Fruit fly (Drosophila melanogaster) whole organism, embryonic: Measurements from ENCODE around the gene CG43293.

Source experiments
- B-H1 ChIP-seq: fragments of 200-800 bp; sonication (Bioruptor generic); IDR thresholded peaks from 3 replicates; pipeline ENCODE4 v1.3.6; 2022; ENCODE audit warnings: missing biosample characterization, missing genetic modification characterization
- BtbVII ChIP-seq: fragments of 200-800 bp; sonication (Bioruptor generic); optimal IDR thresholded peaks from 3 replicates; lab custom pipeline; 2017; ENCODE audit warnings: missing biosample characterization, mild to moderate bottlenecking, missing genetic modification characterization
- CG10543 ChIP-seq: fragments of 200-800 bp; sonication (Bioruptor generic); optimal IDR thresholded peaks from 3 replicates; lab custom pipeline; 2017; ENCODE audit warnings: missing biosample characterization, mild to moderate bottlenecking, missing genetic modification characterization, moderate library complexity
- CG10565 ChIP-seq: fragments of 200-800 bp; sonication (Bioruptor generic); optimal IDR thresholded peaks from 3 replicates; lab custom pipeline; 2016; ENCODE audit warnings: missing biosample characterization, mild to moderate bottlenecking, missing genetic modification characterization
- CG12071 ChIP-seq: fragments of 200-800 bp; sonication (Bioruptor generic); optimal IDR thresholded peaks from 3 replicates; lab custom pipeline; 2018; ENCODE audit warnings: missing biosample characterization, mild to moderate bottlenecking, missing genetic modification characterization
- CG1233 ChIP-seq: fragments of 200-800 bp; sonication (Bioruptor generic); optimal IDR thresholded peaks from 4 replicates; lab custom pipeline; 2018; ENCODE audit warnings: missing biosample characterization, mild to moderate bottlenecking, missing genetic modification characterization
- CG12769 ChIP-seq: fragments of 200-800 bp; sonication (Bioruptor generic); optimal IDR thresholded peaks from 2 replicates; lab custom pipeline; 2019; ENCODE audit warnings: missing biosample characterization, mild to moderate bottlenecking, missing genetic modification characterization, moderate library complexity
- CG13624 ChIP-seq: fragments of 200-800 bp; sonication (Bioruptor generic); optimal IDR thresholded peaks from 2 replicates; lab custom pipeline; 2016; ENCODE audit warnings: missing biosample characterization, missing genetic modification characterization
- CG14860 ChIP-seq: fragments of 200-800 bp; sonication (Bioruptor generic); IDR thresholded peaks from 3 replicates; pipeline ENCODE4 v1.3.6; 2022; ENCODE audit warnings: missing biosample characterization, missing genetic modification characterization; ENCODE audit not compliant: partially characterized antibody
- CG17361 ChIP-seq: fragments of 200-800 bp; sonication (Bioruptor generic); IDR thresholded peaks from 3 replicates; pipeline ENCODE4 v1.3.6; 2022; ENCODE audit warnings: missing biosample characterization, missing genetic modification characterization
- CG1792 ChIP-seq: fragments of 200-800 bp; sonication (Bioruptor generic); optimal IDR thresholded peaks from 2 replicates; lab custom pipeline; 2016; ENCODE audit warnings: missing biosample characterization, missing genetic modification characterization
- CG18619 ChIP-seq: fragments of 200-800 bp; sonication (Bioruptor generic); optimal IDR thresholded peaks from 3 replicates; lab custom pipeline; 2017; ENCODE audit warnings: missing biosample characterization, mild to moderate bottlenecking, missing genetic modification characterization
- CG31441 ChIP-seq: fragments of 200-800 bp; sonication (Bioruptor generic); IDR thresholded peaks from 2 replicates; pipeline ENCODE4 v1.3.6; 2022; ENCODE audit warnings: missing biosample characterization, missing genetic modification characterization
- CG33557 ChIP-seq: fragments of 200-800 bp; sonication (Bioruptor generic); optimal IDR thresholded peaks from 2 replicates; lab custom pipeline; 2019; ENCODE audit warnings: missing biosample characterization, mild to moderate bottlenecking, missing genetic modification characterization, moderate library complexity
- CG4328 ChIP-seq: fragments of 200-800 bp; sonication (Bioruptor generic); optimal IDR thresholded peaks from 3 replicates; lab custom pipeline; 2017; ENCODE audit warnings: missing biosample characterization, missing genetic modification reagents, missing genetic modification characterization
- CG4617 ChIP-seq: fragments of 200-800 bp; sonication (Bioruptor generic); optimal IDR thresholded peaks from 3 replicates; lab custom pipeline; 2016; ENCODE audit warnings: missing biosample characterization, missing genetic modification characterization, borderline replicate concordance
- CG4707 ChIP-seq: fragments of 200-800 bp; sonication (Bioruptor generic); optimal IDR thresholded peaks from 2 replicates; lab custom pipeline; 2018; ENCODE audit warnings: missing biosample characterization, mild to moderate bottlenecking, missing genetic modification characterization, moderate library complexity
- CG4820 ChIP-seq: fragments of 200-800 bp; sonication (Bioruptor generic); optimal IDR thresholded peaks from 3 replicates; lab custom pipeline; 2016; ENCODE audit warnings: missing biosample characterization, missing genetic modification characterization
- CG5245 ChIP-seq: fragments of 200-800 bp; sonication (Bioruptor generic); optimal IDR thresholded peaks from 3 replicates; lab custom pipeline; 2016; ENCODE audit warnings: missing biosample characterization, missing genetic modification characterization
- CG6272 ChIP-seq: fragments of 200-800 bp; sonication (Bioruptor generic); IDR thresholded peaks from 2 replicates; pipeline ENCODE4 v1.3.6; 2022; ENCODE audit warnings: missing biosample characterization, missing genetic modification characterization
- CG6765 ChIP-seq: fragments of 200-800 bp; sonication (Bioruptor generic); optimal IDR thresholded peaks from 3 replicates; lab custom pipeline; 2017; ENCODE audit warnings: missing biosample characterization, mild to moderate bottlenecking, missing genetic modification characterization
- CG7839 ChIP-seq: fragments of 200-800 bp; sonication (Bioruptor generic); optimal IDR thresholded peaks from 3 replicates; lab custom pipeline; 2018; ENCODE audit warnings: missing biosample characterization, mild to moderate bottlenecking, missing genetic modification characterization, moderate library complexity
- CG7987 ChIP-seq: fragments of 200-800 bp; sonication (Bioruptor generic); optimal IDR thresholded peaks from 2 replicates; lab custom pipeline; 2018; ENCODE audit warnings: missing biosample characterization, mild to moderate bottlenecking, missing genetic modification characterization, moderate library complexity
- HLH3B ChIP-seq: fragments of 200-800 bp; sonication (Bioruptor generic); IDR thresholded peaks from 2 replicates; pipeline ENCODE4 v1.3.6; 2022; ENCODE audit warnings: missing biosample characterization, missing genetic modification characterization
- Hr39 ChIP-seq: fragments of >200 bp; optimal IDR thresholded peaks from 2 replicates; lab custom pipeline; 2017
- Lhr ChIP-seq: fragments of 200-800 bp; sonication (Bioruptor generic); optimal IDR thresholded peaks from 3 replicates; lab custom pipeline; 2017; ENCODE audit warnings: mild to moderate bottlenecking, missing biosample characterization, missing genetic modification reagents, missing genetic modification characterization
- NK7.1 ChIP-seq: fragments of 200-800 bp; sonication (Bioruptor generic); optimal IDR thresholded peaks from 3 replicates; lab custom pipeline; 2016; ENCODE audit warnings: missing biosample characterization, missing genetic modification characterization
- Nf-YA ChIP-seq: fragments of 200-800 bp; sonication (Bioruptor generic); IDR thresholded peaks from 2 replicates; pipeline ENCODE4 v1.3.6; 2022; ENCODE audit warnings: missing biosample characterization, missing genetic modification characterization
- Sox100B ChIP-seq: fragments of 200-800 bp; sonication (Bioruptor generic); optimal IDR thresholded peaks from 3 replicates; lab custom pipeline; 2018; ENCODE audit warnings: missing biosample characterization, mild to moderate bottlenecking, missing genetic modification characterization
- Sry-β ChIP-seq: fragments of 200-800 bp; sonication (Bioruptor generic); optimal IDR thresholded peaks from 2 replicates; lab custom pipeline; 2018; ENCODE audit warnings: missing biosample characterization, mild to moderate bottlenecking, missing genetic modification characterization, moderate library complexity
- Sry-δ ChIP-seq: fragments of 200-800 bp; sonication (Bioruptor generic); optimal IDR thresholded peaks from 2 replicates; lab custom pipeline; 2016; ENCODE audit warnings: missing biosample characterization, missing genetic modification characterization
- Trl ChIP-seq, 3 experiments: fragments of >200 bp in 2 of 3; fragments of 200-800 bp in 1 of 3; sonication (Bioruptor generic) in 1 of 3; optimal IDR thresholded peaks; 2 replicates in 1 of 3; 3 replicates in 2 of 3; lab custom pipeline; 2016 to 2017; ENCODE audit warnings: missing biosample characterization in 1 of 3, missing genetic modification characterization in 1 of 3
- ab ChIP-seq: fragments of 200-800 bp; sonication (Bioruptor generic); optimal IDR thresholded peaks from 2 replicates; lab custom pipeline; 2016; ENCODE audit warnings: missing biosample characterization, missing genetic modification characterization
- ash1 ChIP-seq: fragments of 200-800 bp; sonication (Bioruptor generic); optimal IDR thresholded peaks from 2 replicates; lab custom pipeline; 2018; ENCODE audit warnings: missing biosample characterization, mild to moderate bottlenecking, missing genetic modification characterization
- az2 ChIP-seq: fragments of 200-800 bp; sonication (Bioruptor generic); optimal IDR thresholded peaks from 3 replicates; lab custom pipeline; 2016; ENCODE audit warnings: missing biosample characterization, missing genetic modification characterization
- bbx ChIP-seq: fragments of 200-800 bp; sonication (Bioruptor generic); IDR thresholded peaks from 2 replicates; pipeline ENCODE4 v1.3.6; 2022; ENCODE audit warnings: missing biosample characterization, missing genetic modification characterization; ENCODE audit not compliant: partially characterized antibody
- bowl ChIP-seq: fragments of 200-800 bp; sonication (Bioruptor generic); IDR thresholded peaks from 2 replicates; pipeline ENCODE4 v1.3.6; 2022; ENCODE audit warnings: missing biosample characterization, missing genetic modification characterization
- caup ChIP-seq: fragments of 200-800 bp; sonication (Bioruptor generic); optimal IDR thresholded peaks from 3 replicates; lab custom pipeline; 2017; ENCODE audit warnings: missing biosample characterization, mild to moderate bottlenecking, missing genetic modification characterization, moderate library complexity; ENCODE audit not compliant: severe bottlenecking
- corto ChIP-seq: fragments of 200-800 bp; sonication (Bioruptor generic); optimal IDR thresholded peaks from 2 replicates; lab custom pipeline; 2016; ENCODE audit warnings: missing biosample characterization, mild to moderate bottlenecking, missing genetic modification characterization, moderate library complexity
- eyg ChIP-seq: fragments of 200-800 bp; sonication (Bioruptor generic); optimal IDR thresholded peaks from 3 replicates; lab custom pipeline; 2016; ENCODE audit warnings: missing biosample characterization, missing genetic modification characterization
- fu2 ChIP-seq: fragments of 200-800 bp; sonication (Bioruptor generic); optimal IDR thresholded peaks from 2 replicates; lab custom pipeline; 2016; ENCODE audit warnings: missing biosample characterization, missing genetic modification characterization
- gfzf ChIP-seq: fragments of 200-800 bp; sonication (Bioruptor generic); optimal IDR thresholded peaks from 2 replicates; lab custom pipeline; 2016; ENCODE audit warnings: missing biosample characterization, mild to moderate bottlenecking, missing genetic modification characterization, moderate library complexity
- hkb ChIP-seq, 2 experiments: fragments of 200-800 bp in 1 of 2; fragments of >200 bp in 1 of 2; sonication (Bioruptor generic) in 1 of 2; IDR thresholded peaks in 1 of 2; optimal IDR thresholded peaks in 1 of 2; 2 replicates each; pipeline versions ENCODE4 v1.3.6 to Lab custom; 2017 to 2022; ENCODE audit warnings: missing biosample characterization in 1 of 2, missing genetic modification characterization in 1 of 2
- kah ChIP-seq: fragments of 200-800 bp; sonication (Bioruptor generic); optimal IDR thresholded peaks from 2 replicates; lab custom pipeline; 2018; ENCODE audit warnings: missing biosample characterization, mild to moderate bottlenecking, missing genetic modification characterization
- nau ChIP-seq: fragments of 200-800 bp; sonication (Bioruptor generic); optimal IDR thresholded peaks from 3 replicates; lab custom pipeline; 2017; ENCODE audit warnings: missing biosample characterization, mild to moderate bottlenecking, missing genetic modification characterization, missing genetic modification reagents
- pho ChIP-seq: fragments of 200-800 bp; sonication (Bioruptor generic); optimal IDR thresholded peaks from 2 replicates; lab custom pipeline; 2016; ENCODE audit warnings: missing biosample characterization, missing genetic modification characterization
- slou ChIP-seq: fragments of 200-800 bp; sonication (Bioruptor generic); optimal IDR thresholded peaks from 3 replicates; lab custom pipeline; 2016; ENCODE audit warnings: missing biosample characterization, missing genetic modification characterization
- ssp ChIP-seq: fragments of 200-800 bp; sonication (Bioruptor generic); IDR thresholded peaks from 2 replicates; pipeline ENCODE4 v1.3.6; 2022; ENCODE audit warnings: missing biosample characterization, missing genetic modification characterization
- tll ChIP-seq, 2 experiments: fragments of 200-800 bp in 1 of 2; fragments of >200 bp in 1 of 2; sonication (Bioruptor generic) in 1 of 2; optimal IDR thresholded peaks; 2 replicates each; lab custom pipeline; 2017 to 2019; ENCODE audit warnings: missing biosample characterization in 2 of 2, missing genetic modification characterization in 2 of 2, mild to moderate bottlenecking in 1 of 2, moderate library complexity in 1 of 2

Gene CG43293

dm6 chr3L:6139924-6140574 lies 44.9 kb upstream of the CG43293 start, which contains the start of gene Cpr65Av (continued):
- TF ChIP-seq hkb (optimal IDR thresholded peaks at IDR 0.05; lab: Kevin White, UChicago) (no peak), hkb (GFP tag; IDR thresholded peaks at IDR 0.05; lab: Robert Waterston, UW) (peak; percentile 28; the same call in 1 of the 2 replicates), CG17361 (GFP tag; lab: Robert Waterston, UW) (no peak), Lhr (no peak), Hr39 (no peak), ssp (no peak), Sox100B (GFP tag; lab: Kevin White, UChicago) (peak; percentile 38), CG6765 (GFP tag; lab: Kevin White, UChicago) (no peak), Sry-β (GFP tag; lab: Kevin White, UChicago) (no peak), az2 (GFP tag; lab: Kevin White, UChicago) (no peak), CG7987 (no peak), fu2 (GFP tag; lab: Kevin White, UChicago) (no peak), CG4328 (no peak), ab (GFP tag; lab: Kevin White, UChicago) (no peak), BtbVII (peak; percentile 5), eyg (GFP tag; lab: Kevin White, UChicago) (no peak), slou (no peak), CG31441 (GFP tag; lab: Robert Waterston, UW) (0 out of 2 replicates have a peak, but pooled peaks have one; percentile 12), CG4707 (GFP tag; lab: Kevin White, UChicago) (peak; percentile 28), CG10565 (GFP tag; lab: Kevin White, UChicago) (no peak), caup (GFP tag; lab: Kevin White, UChicago) (no peak), bbx (GFP tag; lab: Robert Waterston, UW) (no peak), CG4820 (no peak), gfzf (GFP tag; lab: Kevin White, UChicago) (no peak), NK7.1 (no peak), bowl (GFP tag; lab: Robert Waterston, UW) (no peak), pho (GFP tag; lab: Kevin White, UChicago) (no peak), CG12769 (tag; lab: Kevin White, UChicago) (no peak), CG33557 (GFP tag; lab: Kevin White, UChicago) (no peak), CG7839 (tag; lab: Kevin White, UChicago) (no peak), CG12071 (GFP tag; lab: Kevin White, UChicago) (peak; percentile 17), Nf-YA (peak; percentile 33; the same call in 1 of the 2 replicates), B-H1 (no peak), CG5245 (no peak), corto (no peak), ash1 (GFP tag; lab: Kevin White, UChicago) (no peak), Sry-δ (no peak), CG4617 (GFP tag; lab: Kevin White, UChicago) (no peak), CG6272 (no peak), CG14860 (GFP tag; lab: Robert Waterston, UW) (no peak), CG1233 (peak; percentile 32), HLH3B (GFP tag; lab: Robert Waterston, UW) (0 out of 2 replicates have a peak, but pooled peaks have one; percentile 34), CG10543 (no peak), tll (GFP tag; optimal IDR thresholded peaks at IDR 0.05; lab: Kevin White, UChicago) (no peak), Trl (optimal IDR thresholded peaks at IDR 0.05; lab: Kevin White, UChicago) (no peak), Trl (GFP tag; optimal IDR thresholded peaks at IDR 0.05; lab: Kevin White, UChicago) (no peak), kah (no peak), CG18619 (GFP tag; lab: Kevin White, UChicago) (peak; percentile 16), CG13624 (GFP tag; lab: Kevin White, UChicago) (no peak), CG1792 (GFP tag; lab: Kevin White, UChicago) (no peak), nau (GFP tag; lab: Kevin White, UChicago) (peak; percentile 3)
